Worm (Caenorhabditis elegans): ENCODE data around the gene Y110A2AL.9.
"Not testable (repeated sequence)": the region's sequence is repeated elsewhere in the genome, so short reads cannot be mapped to it uniquely, and the experiment has no call there.

Y110A2AL.9 gene

ce11 chrII:2856114-2856513, 10.3 kb downstream of the Y110A2AL.9 start:
- TF ChIP-seq hmbx-1 (tag; optimal IDR thresholded peaks at IDR 0.05) (no peak), tra-4 (tag; optimal IDR thresholded peaks at IDR 0.05) (no peak), pes-1 (GFP tag; IDR thresholded peaks at IDR 0.05) (no peak), hmg-4 (GFP tag; optimal IDR thresholded peaks at IDR 0.05) (no peak), flt-1 (GFP tag; IDR thresholded peaks at IDR 0.05) (no peak), F13C5.2 (tag; optimal IDR thresholded peaks at IDR 0.05) (no peak), tbx-37 (GFP tag; conservative IDR thresholded peaks at IDR 0.05) (no peak), ceh-13 (GFP tag; optimal IDR thresholded peaks at IDR 0.05) (no peak), tbx-11 (GFP tag; IDR thresholded peaks at IDR 0.05) (no peak)

ce11 chrII:2854794-2855193, 11.6 kb downstream of the Y110A2AL.9 start:
- no peak for TF ChIP-seq B0310.2 (tag; optimal IDR thresholded peaks at IDR 0.05)
- TF ChIP-seq ets-7 (tag; optimal IDR thresholded peaks at IDR 0.05), result no peak
- TF ChIP-seq tbx-37 (GFP tag; conservative IDR thresholded peaks at IDR 0.05), result no peak
- no peak for TF ChIP-seq ceh-13 (GFP tag; optimal IDR thresholded peaks at IDR 0.05)
- no peak for TF ChIP-seq hmbx-1 (tag; optimal IDR thresholded peaks at IDR 0.05)

DNA sequence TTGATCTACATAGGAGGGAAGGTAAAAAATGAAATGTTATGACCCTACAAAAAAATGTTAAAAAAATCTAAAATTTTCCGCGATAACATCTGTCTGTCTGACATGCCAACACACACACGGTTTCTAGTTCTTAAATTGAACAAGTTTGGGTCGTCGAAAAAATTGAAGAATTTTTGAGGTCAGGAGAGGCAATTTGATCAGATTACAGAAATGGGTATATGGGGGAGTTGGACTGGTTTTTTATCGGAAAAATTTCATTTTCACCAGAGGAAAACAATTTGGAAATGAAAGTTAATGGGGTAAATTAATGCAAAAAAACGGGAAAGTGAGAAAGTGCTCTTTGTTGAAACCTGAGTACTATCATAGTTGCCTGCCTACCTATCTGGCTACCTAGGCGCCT, 12.7 kb downstream of the Y110A2AL.9 start:
- TF ChIP-seq ets-7 (tag; optimal IDR thresholded peaks at IDR 0.05) (no peak), F13C5.2 (tag; optimal IDR thresholded peaks at IDR 0.05) (no peak), aly-1 (tag; optimal IDR thresholded peaks at IDR 0.05) (no peak), tbx-37 (GFP tag; conservative IDR thresholded peaks at IDR 0.05) (no peak), B0310.2 (tag; optimal IDR thresholded peaks at IDR 0.05) (no peak), sea-1 (GFP tag; conservative IDR thresholded peaks at IDR 0.05) (no peak), hmg-4 (GFP tag; optimal IDR thresholded peaks at IDR 0.05) (no peak), ceh-13 (GFP tag; optimal IDR thresholded peaks at IDR 0.05) (no peak), hmbx-1 (tag; optimal IDR thresholded peaks at IDR 0.05) (no peak), scrt-1 (GFP tag; IDR thresholded peaks at IDR 0.05) (no peak)

DNA sequence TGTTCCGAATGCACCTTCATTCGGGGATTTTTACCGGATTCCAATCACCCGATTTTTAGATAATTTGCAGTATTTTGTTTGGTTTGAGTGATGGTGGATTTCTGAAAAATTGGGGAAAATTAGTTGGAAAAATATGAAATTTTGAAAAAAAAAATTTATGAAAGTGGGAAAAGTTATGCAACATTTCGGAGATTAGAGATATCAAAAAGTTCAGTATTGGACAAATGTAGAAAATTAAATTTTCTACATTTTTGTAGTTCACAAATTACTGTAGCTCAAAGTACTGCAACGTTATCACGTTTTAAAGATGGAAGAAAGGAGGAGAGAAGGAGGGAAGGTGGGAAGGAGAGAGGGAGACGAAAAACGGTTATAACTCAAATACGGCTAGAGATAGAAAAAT, 13.9 kb downstream of the Y110A2AL.9 start, which contains the start of gene ptc-3:
ptc-3 (minus strand) TSS at position 101 of the 400 bp plus-strand sequence.
- TF ChIP-seq B0310.2 (tag; optimal IDR thresholded peaks at IDR 0.05) (no peak), pes-1 (GFP tag; IDR thresholded peaks at IDR 0.05) (no peak)

- TF ChIP-seq ceh-36 (tag; optimal IDR thresholded peaks at IDR 0.05) (peak; percentile 91), hmbx-1 (tag; optimal IDR thresholded peaks at IDR 0.05) (no peak)
Observed at ce11 chrII:2846552-2846951, 19.9 kb downstream of the Y110A2AL.9 start.

DNA sequence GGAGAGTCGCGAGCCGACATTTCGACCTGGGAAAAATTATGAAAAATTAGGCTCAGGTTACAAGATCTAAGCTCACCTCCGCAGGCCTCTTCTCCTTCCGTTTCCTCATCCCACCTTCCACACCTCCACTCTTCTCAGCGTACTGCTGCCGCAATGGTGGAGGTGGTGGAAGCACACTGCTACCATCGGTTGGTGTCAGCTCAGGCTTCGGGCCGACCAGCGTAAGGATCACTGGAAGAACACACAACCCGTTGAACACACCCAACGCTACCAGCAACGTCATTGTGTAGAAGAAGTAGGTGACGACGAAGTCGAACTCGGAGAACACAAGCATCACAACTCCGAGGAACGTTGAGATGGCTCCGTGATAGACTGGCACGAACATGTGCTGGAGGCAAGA, 20.8 kb downstream of the Y110A2AL.9 start:
- TF ChIP-seq ets-7 (tag; optimal IDR thresholded peaks at IDR 0.05) (no peak), tra-4 (tag; optimal IDR thresholded peaks at IDR 0.05) (no peak), sea-1 (GFP tag; conservative IDR thresholded peaks at IDR 0.05) (no peak), tbx-37 (GFP tag; conservative IDR thresholded peaks at IDR 0.05) (no peak), F13C5.2 (tag; optimal IDR thresholded peaks at IDR 0.05) (no peak), flt-1 (GFP tag; IDR thresholded peaks at IDR 0.05) (no peak), aly-1 (tag; optimal IDR thresholded peaks at IDR 0.05) (no peak), scrt-1 (GFP tag; IDR thresholded peaks at IDR 0.05) (no peak), hmbx-1 (tag; optimal IDR thresholded peaks at IDR 0.05) (no peak), tbx-11 (GFP tag; IDR thresholded peaks at IDR 0.05) (no peak), pes-1 (GFP tag; IDR thresholded peaks at IDR 0.05) (no peak), ama-1 (optimal IDR thresholded peaks at IDR 0.05) (no peak), B0310.2 (tag; optimal IDR thresholded peaks at IDR 0.05) (no peak), hnd-1 (tag; optimal IDR thresholded peaks at IDR 0.05) (no peak), ceh-36 (tag; optimal IDR thresholded peaks at IDR 0.05) (no peak), ceh-13 (GFP tag; optimal IDR thresholded peaks at IDR 0.05) (no peak), hmg-4 (GFP tag; optimal IDR thresholded peaks at IDR 0.05) (no peak)

ce11 chrII:2843088-2843487, 23.4 kb downstream of the Y110A2AL.9 start, which contains the start of gene Y110A2AL.7:
Gene Y110A2AL.7 (minus strand): TSS chrII:2843188.
- TF ChIP-seq ceh-36 (tag; optimal IDR thresholded peaks at IDR 0.05), result no peak
- no peak for TF ChIP-seq tra-4 (tag; optimal IDR thresholded peaks at IDR 0.05)
- no peak for TF ChIP-seq tbx-11 (GFP tag; IDR thresholded peaks at IDR 0.05)
- TF ChIP-seq ets-7 (tag; optimal IDR thresholded peaks at IDR 0.05), result no peak
- TF ChIP-seq scrt-1 (GFP tag; IDR thresholded peaks at IDR 0.05), result no peak
- no peak for TF ChIP-seq hmg-4 (GFP tag; optimal IDR thresholded peaks at IDR 0.05)
- no peak for TF ChIP-seq aly-1 (tag; optimal IDR thresholded peaks at IDR 0.05)
- no peak for TF ChIP-seq ceh-13 (GFP tag; optimal IDR thresholded peaks at IDR 0.05)
- TF ChIP-seq hmbx-1 (tag; optimal IDR thresholded peaks at IDR 0.05), result no peak
- no peak for TF ChIP-seq pes-1 (GFP tag; IDR thresholded peaks at IDR 0.05)

ce11 chrII:2841529-2841928, 24.9 kb downstream of the Y110A2AL.9 start, which contains the start of gene Y110A2AL.6:
Gene Y110A2AL.6 (minus strand): TSS chrII:2841629.
- TF ChIP-seq tra-4 (tag; optimal IDR thresholded peaks at IDR 0.05), result no peak
- no peak for TF ChIP-seq tbx-37 (GFP tag; conservative IDR thresholded peaks at IDR 0.05)
- TF ChIP-seq ceh-13 (GFP tag; optimal IDR thresholded peaks at IDR 0.05), result no peak
- no peak for TF ChIP-seq scrt-1 (GFP tag; IDR thresholded peaks at IDR 0.05)
- TF ChIP-seq hmg-4 (GFP tag; optimal IDR thresholded peaks at IDR 0.05), result no peak
- TF ChIP-seq aly-1 (tag; optimal IDR thresholded peaks at IDR 0.05), result no peak
- TF ChIP-seq F13C5.2 (tag; optimal IDR thresholded peaks at IDR 0.05), result no peak
- no peak for TF ChIP-seq pes-1 (GFP tag; IDR thresholded peaks at IDR 0.05)
- no peak for TF ChIP-seq hmbx-1 (tag; optimal IDR thresholded peaks at IDR 0.05)
- TF ChIP-seq hnd-1 (tag; optimal IDR thresholded peaks at IDR 0.05), result no peak
- TF ChIP-seq B0310.2 (tag; optimal IDR thresholded peaks at IDR 0.05), result no peak
- no peak for TF ChIP-seq ceh-36 (tag; optimal IDR thresholded peaks at IDR 0.05)

DNA sequence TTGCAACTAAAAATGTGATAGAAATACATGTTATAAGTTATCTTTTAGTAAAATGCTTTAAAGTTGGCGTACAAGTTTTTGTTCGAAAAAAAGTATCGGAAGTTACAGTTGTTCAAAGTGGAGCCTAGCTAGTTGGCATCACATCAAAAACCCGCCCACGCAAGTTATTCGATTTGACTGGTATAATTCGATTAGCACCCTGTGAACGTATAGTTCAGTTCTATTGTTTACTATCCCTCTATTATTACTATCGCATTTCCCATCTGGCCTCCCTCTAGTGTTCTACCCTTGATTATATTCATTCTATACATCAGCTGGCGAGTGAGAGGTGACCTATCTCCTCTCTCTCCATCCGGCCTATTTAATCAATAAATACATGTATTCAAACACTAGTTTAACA, 27.4 kb downstream of the Y110A2AL.9 start, which contains the start of gene Y110A2AL.4:
Y110A2AL.4 (plus strand) TSS at position 301 of the 400 bp plus-strand sequence.
- TF ChIP-seq pes-1 (GFP tag; IDR thresholded peaks at IDR 0.05); ama-1 (optimal IDR thresholded peaks at IDR 0.05); scrt-1 (GFP tag; IDR thresholded peaks at IDR 0.05): not testable (repeated sequence)
